Worm (Caenorhabditis elegans) whole organism, late embryonic: ENCODE measurements around the gene srbc-29.

Experiments used
- C38D4.7 ChIP-seq: fragments of 200-800 bp; sonication (Bioruptor generic); optimal IDR thresholded peaks from 2 replicates; lab custom pipeline; 2018; ENCODE audit warnings: mild to moderate bottlenecking, missing genetic modification characterization, moderate library complexity, missing compliant biosample characterization
- K09A11.1 ChIP-seq: sonication (generic microtip); optimal IDR thresholded peaks from 2 replicates; lab custom pipeline; 2017; ENCODE audit warnings: antibody characterized with exemption, mild to moderate bottlenecking, missing genetic modification characterization, missing compliant biosample characterization; ENCODE audit not compliant: insufficient read depth
- ahr-1 ChIP-seq: sonication (generic microtip); optimal IDR thresholded peaks from 2 replicates; lab custom pipeline; 2016; ENCODE audit warnings: missing genetic modification characterization, missing compliant biosample characterization
- ceh-24 ChIP-seq: sonication (generic microtip); optimal IDR thresholded peaks from 2 replicates; lab custom pipeline; 2016; ENCODE audit warnings: mild to moderate bottlenecking, missing genetic modification characterization, missing compliant biosample characterization
- ceh-31 ChIP-seq: sonication (generic microtip); optimal IDR thresholded peaks from 2 replicates; lab custom pipeline; 2016; ENCODE audit warnings: missing genetic modification characterization, missing compliant biosample characterization
- ceh-34 ChIP-seq: sonication (generic microtip); optimal IDR thresholded peaks from 2 replicates; lab custom pipeline; 2016; ENCODE audit warnings: mild to moderate bottlenecking, missing genetic modification characterization, missing compliant biosample characterization
- ceh-48 ChIP-seq: sonication (generic microtip); optimal IDR thresholded peaks from 2 replicates; lab custom pipeline; 2016; ENCODE audit warnings: missing genetic modification characterization, inconsistent platforms, missing compliant biosample characterization
- ceh-6 ChIP-seq: fragments of 200-800 bp; sonication (Bioruptor generic); optimal IDR thresholded peaks from 2 replicates; lab custom pipeline; 2018; ENCODE audit warnings: mild to moderate bottlenecking, missing genetic modification characterization, missing compliant biosample characterization
- ceh-9 ChIP-seq: sonication (generic microtip); optimal IDR thresholded peaks from 2 replicates; lab custom pipeline; 2016; ENCODE audit warnings: mild to moderate bottlenecking, missing genetic modification characterization, inconsistent platforms, missing compliant biosample characterization
- che-1 ChIP-seq: sonication (generic microtip); optimal IDR thresholded peaks from 2 replicates; lab custom pipeline; 2016; ENCODE audit warnings: mild to moderate bottlenecking, missing genetic modification characterization, missing compliant biosample characterization
- dmd-4 ChIP-seq: sonication (generic microtip); optimal IDR thresholded peaks from 2 replicates; lab custom pipeline; 2016; ENCODE audit warnings: borderline replicate concordance, missing genetic modification characterization, missing compliant biosample characterization
- dve-1 ChIP-seq: sonication (generic microtip); optimal IDR thresholded peaks from 2 replicates; lab custom pipeline; 2017; ENCODE audit warnings: antibody characterized with exemption, mild to moderate bottlenecking, missing genetic modification characterization, missing compliant biosample characterization
- elt-2 ChIP-seq: sonication (generic microtip); optimal IDR thresholded peaks from 2 replicates; lab custom pipeline; 2016; ENCODE audit warnings: missing genetic modification reagents, missing genetic modification characterization, missing compliant biosample characterization
- elt-4 ChIP-seq: sonication (generic microtip); optimal IDR thresholded peaks from 2 replicates; lab custom pipeline; 2016; ENCODE audit warnings: missing genetic modification characterization, missing compliant biosample characterization
- ets-4 ChIP-seq: sonication (generic microtip); optimal IDR thresholded peaks from 2 replicates; lab custom pipeline; 2016; ENCODE audit warnings: missing genetic modification characterization, missing compliant biosample characterization
- eyg-1 ChIP-seq: sonication (generic microtip); optimal IDR thresholded peaks from 2 replicates; lab custom pipeline; 2016; ENCODE audit warnings: missing genotype, missing genetic modification characterization, missing compliant biosample characterization
- fax-1 ChIP-seq: sonication (generic microtip); optimal IDR thresholded peaks from 2 replicates; lab custom pipeline; 2016; ENCODE audit warnings: missing genotype, missing genetic modification characterization, missing compliant biosample characterization
- fkh-10 ChIP-seq: fragments of 150-350 bp; optimal IDR thresholded peaks from 2 replicates; lab custom pipeline; 2014; ENCODE audit warnings: missing biosample characterization, missing genetic modification reagents, missing genetic modification characterization
- fkh-6 ChIP-seq: sonication (generic microtip); optimal IDR thresholded peaks from 2 replicates; lab custom pipeline; 2016; ENCODE audit warnings: missing genetic modification characterization, missing compliant biosample characterization
- hlh-13 ChIP-seq: fragments of 200-800 bp; sonication (Bioruptor generic); optimal IDR thresholded peaks from 2 replicates; lab custom pipeline; 2018; ENCODE audit warnings: mild to moderate bottlenecking, missing genetic modification characterization, missing compliant biosample characterization
- lim-6 ChIP-seq: sonication (generic microtip); optimal IDR thresholded peaks from 2 replicates; lab custom pipeline; 2016; ENCODE audit warnings: missing genetic modification characterization, missing compliant biosample characterization
- mec-3 ChIP-seq: sonication (generic microtip); optimal IDR thresholded peaks from 2 replicates; lab custom pipeline; 2016; ENCODE audit warnings: borderline replicate concordance, missing genetic modification characterization, missing compliant biosample characterization
- nfya-1 ChIP-seq: sonication (generic microtip); optimal IDR thresholded peaks from 2 replicates; lab custom pipeline; 2017; ENCODE audit warnings: missing genetic modification characterization, mild to moderate bottlenecking, missing compliant biosample characterization, antibody characterized with exemption, moderate library complexity
- nhr-11 ChIP-seq: fragments of 150-350 bp; optimal IDR thresholded peaks from 2 replicates; lab custom pipeline; 2014; ENCODE audit warnings: missing biosample characterization, missing genetic modification characterization
- npax-4 ChIP-seq: sonication (generic microtip); optimal IDR thresholded peaks from 2 replicates; lab custom pipeline; 2016; ENCODE audit warnings: missing genetic modification characterization, missing compliant biosample characterization
- odd-2 ChIP-seq: sonication (generic microtip); optimal IDR thresholded peaks from 2 replicates; lab custom pipeline; 2017; ENCODE audit warnings: antibody characterized with exemption, mild to moderate bottlenecking, missing genetic modification characterization, missing compliant biosample characterization
- pax-1 ChIP-seq: fragments of 150-350 bp; optimal IDR thresholded peaks from 2 replicates; lab custom pipeline; 2014; ENCODE audit warnings: missing biosample characterization, missing genetic modification characterization
- pha-2 ChIP-seq: sonication (generic microtip); optimal IDR thresholded peaks from 2 replicates; lab custom pipeline; 2017; ENCODE audit warnings: mild to moderate bottlenecking, missing genetic modification characterization, missing compliant biosample characterization
- pha-4 ChIP-seq: fragments of 150-350 bp; optimal IDR thresholded peaks from 2 replicates; lab custom pipeline; 2018; ENCODE audit warnings: missing biosample characterization, missing genetic modification reagents, missing genetic modification characterization
- pros-1 ChIP-seq: fragments of 150-350 bp; optimal IDR thresholded peaks from 2 replicates; lab custom pipeline; 2014; ENCODE audit warnings: missing biosample characterization, missing genetic modification reagents, missing genetic modification characterization
- ref-2 ChIP-seq: sonication (generic microtip); optimal IDR thresholded peaks from 2 replicates; lab custom pipeline; 2016; ENCODE audit warnings: missing genetic modification characterization, missing compliant biosample characterization
- sox-2 ChIP-seq: fragments of 200-800 bp; sonication (Bioruptor generic); IDR thresholded peaks from 2 replicates; pipeline ENCODE4 v1.3.6; 2022; ENCODE audit warnings: missing genetic modification reagents, missing genetic modification characterization, missing compliant biosample characterization
- sox-4 ChIP-seq: sonication (generic microtip); optimal IDR thresholded peaks from 2 replicates; lab custom pipeline; 2017; ENCODE audit warnings: mild to moderate bottlenecking, missing genetic modification characterization, inconsistent platforms, missing compliant biosample characterization
- syd-9 ChIP-seq: sonication (generic microtip); optimal IDR thresholded peaks from 2 replicates; lab custom pipeline; 2016; ENCODE audit warnings: mild to moderate bottlenecking, missing genetic modification characterization, moderate library complexity, missing compliant biosample characterization
- tbx-2 ChIP-seq: sonication (generic microtip); optimal IDR thresholded peaks from 2 replicates; lab custom pipeline; 2016; ENCODE audit warnings: missing genetic modification characterization, missing compliant biosample characterization
- tbx-7 ChIP-seq: sonication (generic microtip); optimal IDR thresholded peaks from 2 replicates; lab custom pipeline; 2016; ENCODE audit warnings: missing genotype, missing genetic modification characterization, missing compliant biosample characterization
- unc-42 ChIP-seq: sonication (generic microtip); optimal IDR thresholded peaks from 2 replicates; lab custom pipeline; 2016; ENCODE audit warnings: missing genotype, missing genetic modification characterization, missing compliant biosample characterization
- unc-55 ChIP-seq: sonication (generic microtip); optimal IDR thresholded peaks from 2 replicates; lab custom pipeline; 2017; ENCODE audit warnings: missing biosample characterization, missing genetic modification reagents, missing genetic modification characterization
- zip-5 ChIP-seq: sonication (generic microtip); optimal IDR thresholded peaks from 2 replicates; lab custom pipeline; 2016; ENCODE audit warnings: missing genetic modification characterization, missing compliant biosample characterization
- ztf-16 ChIP-seq: sonication (generic microtip); optimal IDR thresholded peaks from 2 replicates; lab custom pipeline; 2017; ENCODE audit warnings: missing genetic modification characterization, missing compliant biosample characterization

The srbc-29 gene

ce11 chrV:3484702-3485101 is 14.0 kb upstream of the srbc-29 start, which contains the start of gene srbc-33:
Gene srbc-33, minus strand, starts transcription at chrV:3484802.
- TF ChIP-seq unc-42 (tag; lab: Kevin White, UChicago) = no peak
- TF ChIP-seq ceh-31 (tag; lab: Kevin White, UChicago) = no peak
- TF ChIP-seq pha-4 = no peak
- no peak for TF ChIP-seq odd-2 (tag; lab: Kevin White, UChicago)
- TF ChIP-seq dmd-4 (tag; lab: Kevin White, UChicago) = no peak
- TF ChIP-seq ztf-16 (tag; lab: Kevin White, UChicago) = no peak
- no peak for TF ChIP-seq mec-3 (tag; lab: Kevin White, UChicago)
- no peak for TF ChIP-seq elt-4 (tag; lab: Kevin White, UChicago)
- no peak for TF ChIP-seq eyg-1 (tag; lab: Kevin White, UChicago)
- TF ChIP-seq ceh-24 (tag; lab: Kevin White, UChicago) = no peak

DNA sequence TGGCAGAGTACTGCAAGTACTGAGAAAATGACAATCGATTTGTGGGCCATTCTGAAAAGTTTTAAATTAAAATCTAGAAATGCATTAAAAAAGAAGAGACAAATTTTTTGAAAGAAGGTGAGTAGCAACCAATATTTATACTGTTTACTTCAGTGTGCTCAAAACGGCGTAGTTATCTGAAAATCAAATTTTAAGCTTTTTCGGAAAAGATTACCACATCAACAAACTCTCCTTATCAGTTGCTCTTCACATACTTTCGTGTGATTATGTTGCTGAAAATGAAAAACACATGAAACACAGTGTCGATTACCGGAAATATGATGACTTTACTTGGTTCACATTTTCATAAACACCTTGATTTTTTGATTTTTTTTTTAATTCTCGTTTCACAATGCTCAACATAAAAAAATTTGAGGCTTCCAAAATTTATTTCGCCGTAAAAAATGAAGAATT is 11.9 kb upstream of the srbc-29 start, which contains the start of gene lys-7:
lys-7 (minus strand) TSS at position 51 of the 453 bp plus-strand sequence.
- TF ChIP-seq ceh-48 (tag; lab: Kevin White, UChicago) (no peak), fax-1 (no peak), pros-1 (tag; lab: Kevin White, UChicago) (no peak), K09A11.1 (tag; lab: Kevin White, UChicago) (no peak), ref-2 (tag; lab: Kevin White, UChicago) (no peak), ets-4 (no peak)

DNA sequence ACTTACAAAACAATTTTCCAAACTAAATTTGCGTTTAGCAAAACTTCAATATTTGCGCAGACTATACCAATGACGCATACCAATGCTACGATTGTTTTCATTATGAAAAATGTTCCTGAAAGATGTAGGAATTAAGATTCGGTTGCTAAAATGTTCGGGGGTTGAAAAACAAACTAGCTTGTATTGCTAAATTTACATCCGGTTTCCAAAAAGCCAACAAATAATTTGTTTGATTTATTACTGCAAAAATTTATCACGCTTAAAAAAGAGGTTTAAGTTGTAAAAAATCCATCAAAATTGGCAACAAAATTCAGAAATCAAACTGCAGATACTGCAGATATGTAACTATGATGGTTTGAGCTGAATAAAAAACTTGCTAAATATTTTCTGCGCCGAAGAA is 9.7 kb upstream of the srbc-29 start, which contains the start of gene srbc-30:
srbc-30 (minus strand) TSS at position 101 of the 400 bp plus-strand sequence.
- TF ChIP-seq eyg-1 (tag; lab: Kevin White, UChicago) (no peak), pros-1 (tag; lab: Kevin White, UChicago) (no peak), pha-4 (no peak), sox-4 (tag; lab: Kevin White, UChicago) (no peak), ahr-1 (tag; lab: Kevin White, UChicago) (no peak), C38D4.7 (GFP tag; lab: Kevin White, UChicago) (no peak)

DNA sequence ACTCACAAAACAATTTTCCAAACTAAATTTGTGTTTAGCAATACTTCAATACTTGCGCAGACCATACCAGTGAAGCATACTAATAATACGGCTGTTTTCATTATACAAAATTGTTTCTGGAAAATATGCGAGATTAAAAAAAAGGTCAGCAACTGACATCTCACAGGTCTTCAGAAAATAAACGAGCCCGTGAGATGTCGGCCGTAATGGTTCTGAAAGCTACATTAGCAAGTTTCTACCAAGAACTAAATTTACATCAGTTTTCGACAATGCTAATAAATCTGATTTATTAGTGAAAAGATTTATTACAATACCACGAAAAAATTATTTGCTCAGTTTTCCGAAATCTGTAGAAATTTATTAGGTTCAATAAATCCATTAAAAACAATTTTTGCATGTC is 6.8 kb upstream of the srbc-29 start, which contains the start of gene srbc-31:
srbc-31 (minus strand) TSS at position 101 of the 400 bp plus-strand sequence.
- no peak for TF ChIP-seq pha-4
- TF ChIP-seq pha-2 (tag; lab: Kevin White, UChicago) = no peak
- no peak for TF ChIP-seq ztf-16 (tag; lab: Kevin White, UChicago)
- TF ChIP-seq ceh-34 (tag; lab: Kevin White, UChicago) = no peak
- TF ChIP-seq ets-4 = no peak
- no peak for TF ChIP-seq mec-3 (tag; lab: Kevin White, UChicago)
- no peak for TF ChIP-seq ceh-24 (tag; lab: Kevin White, UChicago)
- no peak for TF ChIP-seq fkh-6 (tag; lab: Kevin White, UChicago)
- TF ChIP-seq pros-1 (tag; lab: Kevin White, UChicago) = no peak
- TF ChIP-seq nhr-11 (tag; lab: Kevin White, UChicago) = no peak
- TF ChIP-seq npax-4 (tag; lab: Kevin White, UChicago) = no peak
- no peak for TF ChIP-seq eyg-1 (tag; lab: Kevin White, UChicago)
- TF ChIP-seq sox-2 (GFP tag; lab: Robert Waterston, UW) = no peak
- no peak for TF ChIP-seq dmd-4 (tag; lab: Kevin White, UChicago)
- TF ChIP-seq ceh-31 (tag; lab: Kevin White, UChicago) = no peak
- no peak for TF ChIP-seq pax-1
- no peak for TF ChIP-seq tbx-7 (tag; lab: Kevin White, UChicago)

DNA sequence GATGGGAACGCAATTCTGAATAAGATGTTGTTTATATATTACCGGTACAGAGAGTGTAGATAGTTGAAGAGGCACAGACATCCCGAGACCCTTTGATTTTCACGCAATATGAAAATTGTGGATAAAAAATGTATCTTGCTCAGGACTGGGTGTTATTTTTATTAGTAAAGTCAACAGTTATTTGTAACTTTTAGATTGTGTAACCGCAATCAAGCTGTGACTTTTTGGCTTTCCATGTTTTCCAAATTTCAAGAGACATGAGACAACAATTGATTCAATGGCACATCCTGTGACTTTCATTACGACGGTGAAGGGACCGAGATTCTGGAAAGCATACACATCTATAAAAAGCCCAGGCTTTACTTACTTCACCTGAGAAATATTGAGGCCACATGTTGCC is 5.5 kb upstream of the srbc-29 start:
- TF ChIP-seq ceh-31 (tag; lab: Kevin White, UChicago) = no peak
- no peak for TF ChIP-seq unc-55 (GFP tag; lab: Kevin White, UChicago)
- no peak for TF ChIP-seq ceh-9 (tag; lab: Kevin White, UChicago)
- TF ChIP-seq dve-1 (tag; lab: Kevin White, UChicago) = no peak
- TF ChIP-seq nfya-1 (tag; lab: Kevin White, UChicago) = no peak
- TF ChIP-seq zip-5 (tag; lab: Kevin White, UChicago) = no peak
- TF ChIP-seq lim-6 (tag; lab: Kevin White, UChicago) = no peak
- no peak for TF ChIP-seq fkh-10 (GFP tag; lab: Kevin White, UChicago)
- TF ChIP-seq che-1 (tag; lab: Kevin White, UChicago) = no peak
- no peak for TF ChIP-seq eyg-1 (tag; lab: Kevin White, UChicago)
- TF ChIP-seq ceh-6 = no peak
- no peak for TF ChIP-seq hlh-13 (GFP tag; lab: Kevin White, UChicago)
- TF ChIP-seq syd-9 (tag; lab: Kevin White, UChicago) = no peak
- no peak for TF ChIP-seq tbx-2 (tag; lab: Kevin White, UChicago)
- TF ChIP-seq elt-2 (tag; lab: Kevin White, UChicago) = no peak
